Fruit fly (Drosophila melanogaster) whole organism, embryonic: ENCODE results near the gene CG32845.

Experiments
- Bdp1 ChIP-seq: fragments of 200-800 bp; sonication (Bioruptor generic); optimal IDR thresholded peaks from 3 replicates; lab custom pipeline; 2016; ENCODE audit warnings: missing biosample characterization, missing genetic modification characterization
- CG10147 ChIP-seq: fragments of 200-800 bp; sonication (Bioruptor generic); optimal IDR thresholded peaks from 2 replicates; lab custom pipeline; 2019; ENCODE audit warnings: missing biosample characterization, mild to moderate bottlenecking, missing genetic modification characterization, moderate library complexity
- CG10366 ChIP-seq: fragments of 200-800 bp; sonication (Bioruptor generic); IDR thresholded peaks from 2 replicates; pipeline ENCODE4 v1.3.6; 2022; ENCODE audit warnings: missing biosample characterization, missing genetic modification characterization
- CG10654 ChIP-seq: fragments of 200-800 bp; sonication (Bioruptor generic); optimal IDR thresholded peaks from 2 replicates; lab custom pipeline; 2016; ENCODE audit warnings: missing biosample characterization, missing genetic modification characterization
- CG12155 ChIP-seq: fragments of 200-800 bp; sonication (Bioruptor generic); optimal IDR thresholded peaks from 3 replicates; lab custom pipeline; 2016; ENCODE audit warnings: missing biosample characterization, missing genetic modification characterization
- CG12299 ChIP-seq: fragments of 200-800 bp; sonication (Bioruptor generic); optimal IDR thresholded peaks from 2 replicates; lab custom pipeline; 2018; ENCODE audit warnings: missing biosample characterization, mild to moderate bottlenecking, missing genetic modification characterization
- CG1233 ChIP-seq: fragments of 200-800 bp; sonication (Bioruptor generic); optimal IDR thresholded peaks from 4 replicates; lab custom pipeline; 2018; ENCODE audit warnings: missing biosample characterization, mild to moderate bottlenecking, missing genetic modification characterization
- CG13894 ChIP-seq: fragments of 200-800 bp; sonication (Bioruptor generic); optimal IDR thresholded peaks from 3 replicates; lab custom pipeline; 2018; ENCODE audit warnings: missing biosample characterization, mild to moderate bottlenecking, missing genetic modification characterization, moderate library complexity
- CG1603 ChIP-seq: fragments of 200-800 bp; sonication (Bioruptor generic); optimal IDR thresholded peaks from 2 replicates; lab custom pipeline; 2019; ENCODE audit warnings: missing biosample characterization, mild to moderate bottlenecking, missing genetic modification characterization, moderate library complexity
- CG16779 ChIP-seq: fragments of 200-800 bp; sonication (Bioruptor generic); IDR thresholded peaks from 2 replicates; pipeline ENCODE4 v1.3.6; 2022; ENCODE audit warnings: missing biosample characterization, missing genetic modification characterization
- CG17568 ChIP-seq: fragments of 200-800 bp; sonication (Bioruptor generic); optimal IDR thresholded peaks from 2 replicates; lab custom pipeline; 2018; ENCODE audit warnings: missing biosample characterization, mild to moderate bottlenecking, missing genetic modification characterization, moderate library complexity
- CG2129 ChIP-seq: fragments of 200-800 bp; sonication (Bioruptor generic); IDR thresholded peaks from 2 replicates; pipeline ENCODE4 v1.3.6; 2022; ENCODE audit warnings: missing biosample characterization, missing genetic modification characterization; ENCODE audit not compliant: partially characterized antibody
- CG30020 ChIP-seq: fragments of 200-800 bp; optimal IDR thresholded peaks from 2 replicates; lab custom pipeline; 2019; ENCODE audit warnings: missing biosample characterization, mild to moderate bottlenecking, missing genetic modification characterization, moderate library complexity
- CG33213 ChIP-seq: fragments of 200-800 bp; sonication (Bioruptor generic); optimal IDR thresholded peaks from 3 replicates; lab custom pipeline; 2016; ENCODE audit warnings: missing biosample characterization, missing genetic modification characterization
- CG34422 ChIP-seq: fragments of 200-800 bp; sonication (Bioruptor generic); IDR thresholded peaks from 3 replicates; pipeline ENCODE4 v1.3.6; 2022; ENCODE audit warnings: missing biosample characterization, missing genetic modification characterization
- CG4617 ChIP-seq: fragments of 200-800 bp; sonication (Bioruptor generic); optimal IDR thresholded peaks from 3 replicates; lab custom pipeline; 2016; ENCODE audit warnings: missing biosample characterization, missing genetic modification characterization, borderline replicate concordance
- CG6175 ChIP-seq: fragments of 200-800 bp; sonication (Bioruptor generic); IDR thresholded peaks from 3 replicates; pipeline ENCODE4 v1.3.6; 2022; ENCODE audit warnings: missing biosample characterization, missing genetic modification characterization
- CG7745 ChIP-seq: fragments of 200-800 bp; sonication (Bioruptor generic); optimal IDR thresholded peaks from 2 replicates; lab custom pipeline; 2018; ENCODE audit warnings: missing biosample characterization, mild to moderate bottlenecking, missing genetic modification characterization, moderate library complexity
- CG8478 ChIP-seq: fragments of >200 bp; optimal IDR thresholded peaks from 2 replicates; lab custom pipeline; 2018
- CG8924 ChIP-seq: fragments of 200-800 bp; optimal IDR thresholded peaks from 3 replicates; lab custom pipeline; 2019; ENCODE audit warnings: missing biosample characterization, mild to moderate bottlenecking, missing genetic modification characterization, moderate library complexity
- CrebB ChIP-seq: fragments of 200-800 bp; sonication (Bioruptor generic); optimal IDR thresholded peaks from 3 replicates; lab custom pipeline; 2018; ENCODE audit warnings: missing biosample characterization, mild to moderate bottlenecking, missing genetic modification characterization
- Dp ChIP-seq: fragments of 200-800 bp; sonication (Bioruptor generic); optimal IDR thresholded peaks from 2 replicates; lab custom pipeline; 2018; ENCODE audit warnings: missing biosample characterization, mild to moderate bottlenecking, missing genetic modification characterization, moderate library complexity
- E2f2 ChIP-seq: fragments of 200-800 bp; sonication (Bioruptor generic); IDR thresholded peaks from 2 replicates; pipeline ENCODE4 v1.3.6; 2022; ENCODE audit warnings: missing biosample characterization, missing genetic modification characterization
- Fer1 ChIP-seq: fragments of 200-800 bp; sonication (Bioruptor generic); optimal IDR thresholded peaks from 2 replicates; lab custom pipeline; 2017; ENCODE audit warnings: missing biosample characterization, mild to moderate bottlenecking, missing genetic modification characterization
- HLH3B ChIP-seq: fragments of 200-800 bp; sonication (Bioruptor generic); IDR thresholded peaks from 2 replicates; pipeline ENCODE4 v1.3.6; 2022; ENCODE audit warnings: missing biosample characterization, missing genetic modification characterization
- HLH4C ChIP-seq: fragments of 200-800 bp; sonication (Bioruptor generic); IDR thresholded peaks from 3 replicates; pipeline ENCODE4 v1.3.6; 2022; ENCODE audit warnings: missing biosample characterization, missing genetic modification characterization; ENCODE audit not compliant: partially characterized antibody
- HLH54F ChIP-seq: fragments of 200-800 bp; sonication (Bioruptor generic); optimal IDR thresholded peaks from 3 replicates; lab custom pipeline; 2016; ENCODE audit warnings: missing biosample characterization, missing genetic modification characterization
- HLHmδ ChIP-seq: fragments of 200-800 bp; sonication (Bioruptor generic); optimal IDR thresholded peaks from 2 replicates; lab custom pipeline; 2018; ENCODE audit warnings: missing biosample characterization, mild to moderate bottlenecking, missing genetic modification characterization, moderate library complexity
- HmgZ ChIP-seq: fragments of 200-800 bp; sonication (Bioruptor generic); optimal IDR thresholded peaks from 2 replicates; lab custom pipeline; 2018; ENCODE audit warnings: missing biosample characterization, mild to moderate bottlenecking, missing genetic modification characterization
- Lim3 ChIP-seq: fragments of 200-800 bp; sonication (Bioruptor generic); IDR thresholded peaks from 2 replicates; pipeline ENCODE4 v1.3.6; 2022; ENCODE audit warnings: missing biosample characterization, missing genetic modification characterization
- PHDP ChIP-seq: fragments of 200-800 bp; sonication (Bioruptor generic); optimal IDR thresholded peaks from 3 replicates; lab custom pipeline; 2018; ENCODE audit warnings: missing biosample characterization, mild to moderate bottlenecking, missing genetic modification characterization, moderate library complexity
- Ptx1 ChIP-seq: fragments of 200-800 bp; sonication (Bioruptor generic); IDR thresholded peaks from 2 replicates; pipeline ENCODE4 v1.3.6; 2022; ENCODE audit warnings: missing biosample characterization, missing genetic modification characterization
- Scr ChIP-seq: fragments of 200-800 bp; sonication (Bioruptor generic); IDR thresholded peaks from 2 replicates; pipeline ENCODE4 v1.3.6; 2022; ENCODE audit warnings: missing biosample characterization, missing genetic modification characterization; ENCODE audit not compliant: partially characterized antibody
- Sox102F ChIP-seq: fragments of 200-800 bp; sonication (Bioruptor generic); optimal IDR thresholded peaks from 2 replicates; lab custom pipeline; 2018; ENCODE audit warnings: missing biosample characterization, mild to moderate bottlenecking, missing genetic modification characterization, moderate library complexity
- Taf1 ChIP-seq: fragments of 200-800 bp; sonication (Bioruptor generic); IDR thresholded peaks from 2 replicates; pipeline ENCODE4 v1.3.6; 2022; ENCODE audit warnings: missing biosample characterization, missing genetic modification characterization
- Xrp1 ChIP-seq: fragments of 200-800 bp; sonication (Bioruptor generic); IDR thresholded peaks from 2 replicates; pipeline ENCODE4 v1.3.6; 2022; ENCODE audit warnings: missing biosample characterization, missing genetic modification characterization
- YL-1 ChIP-seq: fragments of 200-800 bp; sonication (Bioruptor generic); optimal IDR thresholded peaks from 3 replicates; lab custom pipeline; 2017; ENCODE audit warnings: missing biosample characterization, mild to moderate bottlenecking, missing genetic modification characterization
- ab ChIP-seq: fragments of 200-800 bp; sonication (Bioruptor generic); optimal IDR thresholded peaks from 2 replicates; lab custom pipeline; 2016; ENCODE audit warnings: missing biosample characterization, missing genetic modification characterization
- bcd ChIP-seq: fragments of 200-800 bp; sonication (Bioruptor generic); optimal IDR thresholded peaks from 2 replicates; lab custom pipeline; 2017; ENCODE audit warnings: missing biosample characterization, mild to moderate bottlenecking, missing genetic modification characterization
- caup ChIP-seq: fragments of 200-800 bp; sonication (Bioruptor generic); optimal IDR thresholded peaks from 3 replicates; lab custom pipeline; 2017; ENCODE audit warnings: missing biosample characterization, mild to moderate bottlenecking, missing genetic modification characterization, moderate library complexity; ENCODE audit not compliant: severe bottlenecking
- crp ChIP-seq, 2 experiments: fragments of 200-800 bp; sonication (Bioruptor generic); optimal IDR thresholded peaks; 2 replicates in 1 of 2; 3 replicates in 1 of 2; lab custom pipeline; 2017; ENCODE audit warnings: missing biosample characterization in 2 of 2, missing genetic modification characterization in 2 of 2, mild to moderate bottlenecking in 1 of 2, moderate library complexity in 1 of 2
- danr ChIP-seq: fragments of 200-800 bp; sonication (Bioruptor generic); IDR thresholded peaks from 2 replicates; pipeline ENCODE4 v1.3.6; 2022; ENCODE audit warnings: missing biosample characterization, missing genetic modification characterization
- fd64A ChIP-seq: fragments of 200-800 bp; sonication (Bioruptor generic); optimal IDR thresholded peaks from 3 replicates; lab custom pipeline; 2018; ENCODE audit warnings: missing biosample characterization, mild to moderate bottlenecking, missing genetic modification characterization
- gsb-n ChIP-seq: fragments of 200-800 bp; sonication (Bioruptor generic); optimal IDR thresholded peaks from 3 replicates; lab custom pipeline; 2018; ENCODE audit warnings: missing biosample characterization, mild to moderate bottlenecking, missing genetic modification characterization
- hbn ChIP-seq: fragments of 200-800 bp; sonication (Bioruptor generic); IDR thresholded peaks from 2 replicates; pipeline ENCODE4 v1.3.6; 2022; ENCODE audit warnings: missing biosample characterization, missing genetic modification characterization; ENCODE audit not compliant: partially characterized antibody
- kah ChIP-seq: fragments of 200-800 bp; sonication (Bioruptor generic); optimal IDR thresholded peaks from 2 replicates; lab custom pipeline; 2018; ENCODE audit warnings: missing biosample characterization, mild to moderate bottlenecking, missing genetic modification characterization
- pum ChIP-seq: fragments of 200-800 bp; sonication (Bioruptor generic); optimal IDR thresholded peaks from 2 replicates; lab custom pipeline; 2016; ENCODE audit warnings: missing biosample characterization, missing genetic modification characterization
- row ChIP-seq: fragments of 200-800 bp; sonication (Bioruptor generic); IDR thresholded peaks from 3 replicates; pipeline ENCODE4 v1.3.6; 2022; ENCODE audit warnings: missing biosample characterization, missing genetic modification characterization
- sna ChIP-seq: fragments of 200-800 bp; sonication (Bioruptor generic); IDR thresholded peaks from 2 replicates; pipeline ENCODE4 v1.3.6; 2022; ENCODE audit warnings: missing biosample characterization, missing genetic modification characterization; ENCODE audit not compliant: partially characterized antibody
- zfh1 ChIP-seq: fragments of 200-800 bp; sonication (Bioruptor generic); IDR thresholded peaks from 3 replicates; pipeline ENCODE4 v1.3.6; 2022; ENCODE audit warnings: missing biosample characterization, missing genetic modification characterization

Gene CG32845

DNA sequence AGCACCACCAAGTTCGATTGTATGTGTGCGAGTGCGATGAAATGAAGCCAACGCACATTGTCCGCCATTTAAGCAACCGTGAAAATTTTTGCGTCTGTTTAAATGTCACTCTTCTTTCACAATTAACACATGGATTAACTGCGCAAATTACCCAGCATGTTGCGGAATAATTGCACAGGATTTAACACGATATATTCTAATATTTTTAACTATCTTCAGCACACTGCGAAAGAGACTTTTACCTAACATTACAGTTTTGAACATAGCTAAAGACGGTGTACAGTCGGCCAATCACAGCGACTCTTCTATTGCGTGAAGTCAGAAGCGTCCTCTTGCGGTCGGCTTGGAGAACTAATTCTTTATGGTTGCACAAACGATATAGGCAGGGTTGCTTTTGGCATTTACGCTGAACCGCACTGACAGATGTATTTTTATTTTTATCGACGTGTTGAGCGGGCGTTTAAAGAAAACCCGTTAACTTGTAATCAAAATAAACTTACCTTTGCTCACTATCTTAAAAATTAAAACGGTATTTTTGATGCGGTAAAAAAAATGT lies 26.5 kb downstream of the CG32845 start (continued):
- TF ChIP-seq Taf1 (GFP tag; lab: Robert Waterston, UW), result no peak
- TF ChIP-seq CG10366 (GFP tag; lab: Robert Waterston, UW), result no peak
- TF ChIP-seq Dp (GFP tag; lab: Kevin White, UChicago), result peak; percentile 89
- TF ChIP-seq caup (GFP tag; lab: Kevin White, UChicago), result no peak
- no peak for TF ChIP-seq kah (GFP tag; lab: Kevin White, UChicago)
- TF ChIP-seq CG12299 (tag; lab: Kevin White, UChicago), result no peak
- peak; percentile 64; the same call in 2 of the 3 replicates for TF ChIP-seq HLH4C (GFP tag; lab: Robert Waterston, UW)
- TF ChIP-seq CG2129 (GFP tag; lab: Robert Waterston, UW), result no peak
- no peak for TF ChIP-seq HLHmδ (GFP tag; lab: Kevin White, UChicago)
- no peak for TF ChIP-seq gsb-n (tag; lab: Kevin White, UChicago)
- TF ChIP-seq CG1603 (tag; lab: Kevin White, UChicago), result peak; percentile 77
- peak; percentile 26; the same call in 1 of the 2 replicates for TF ChIP-seq hbn
- TF ChIP-seq CG6175 (GFP tag; lab: Robert Waterston, UW), result no peak
- peak; percentile 22; the same call in 1 of the 2 replicates for TF ChIP-seq Ptx1 (GFP tag; lab: Robert Waterston, UW)
- peak; percentile 89 for TF ChIP-seq CG33213
- peak; percentile 91 for TF ChIP-seq YL-1 (GFP tag; lab: Kevin White, UChicago)
- TF ChIP-seq CG8924 (tag; lab: Kevin White, UChicago), result no peak
- no peak for TF ChIP-seq CG7745 (tag; lab: Kevin White, UChicago)
- peak; percentile 94 for TF ChIP-seq E2f2
- no peak for TF ChIP-seq CG10147 (GFP tag; lab: Kevin White, UChicago)
- peak; percentile 19 for TF ChIP-seq pum (GFP tag; lab: Kevin White, UChicago)
- TF ChIP-seq Lim3 (GFP tag; lab: Robert Waterston, UW), result no peak
- peak; percentile 73 for TF ChIP-seq CG30020
- peak; percentile 48 for TF ChIP-seq ab
- TF ChIP-seq CG1233, result no peak
- no peak for TF ChIP-seq CrebB (tag; lab: Kevin White, UChicago)
- TF ChIP-seq crp (GFP tag; optimal IDR thresholded peaks at IDR 0.05; lab: Kevin White, UChicago), result peak in 1 of 2 experiments; percentile 42
- TF ChIP-seq danr, result no peak
- no peak for TF ChIP-seq PHDP
- TF ChIP-seq CG17568 (GFP tag; lab: Kevin White, UChicago), result no peak
- peak; percentile 94 for TF ChIP-seq CG4617 (GFP tag; lab: Kevin White, UChicago)
- no peak for TF ChIP-seq CG12155 (GFP tag; lab: Kevin White, UChicago)
- TF ChIP-seq zfh1 (GFP tag; lab: Robert Waterston, UW), result peak; percentile 66; the same call in 2 of the 3 replicates
- peak; percentile 51; the same call in 1 of the 2 replicates for TF ChIP-seq sna (GFP tag; lab: Robert Waterston, UW)
- no peak for TF ChIP-seq fd64A (GFP tag; lab: Kevin White, UChicago)
- TF ChIP-seq CG34422 (GFP tag; lab: Robert Waterston, UW), result 0 out of 3 replicates have a peak, but pooled peaks have one; percentile 21
- TF ChIP-seq HmgZ (tag; lab: Kevin White, UChicago), result peak; percentile 87
- TF ChIP-seq CG8478 (lab: Kevin White, UChicago), result no peak
- peak; percentile 31 for TF ChIP-seq CG10654 (GFP tag; lab: Kevin White, UChicago)
- peak; percentile 61 for TF ChIP-seq Scr (GFP tag; lab: Robert Waterston, UW)
- TF ChIP-seq bcd (GFP tag; lab: Kevin White, UChicago), result no peak
- no peak for TF ChIP-seq CG13894 (tag; lab: Kevin White, UChicago)
- TF ChIP-seq HLH3B (GFP tag; lab: Robert Waterston, UW), result no peak
- peak; percentile 51 for TF ChIP-seq Bdp1 (GFP tag; lab: Kevin White, UChicago)
- TF ChIP-seq Sox102F (GFP tag; lab: Kevin White, UChicago), result no peak
- peak; percentile 50 for TF ChIP-seq row (GFP tag; lab: Robert Waterston, UW)
- no peak for TF ChIP-seq CG16779 (GFP tag; lab: Robert Waterston, UW)
- TF ChIP-seq HLH54F, result peak; percentile 36
- 0 out of 2 replicates have a peak, but pooled peaks have one; percentile 14 for TF ChIP-seq Xrp1 (GFP tag; lab: Robert Waterston, UW)
- no peak for TF ChIP-seq Fer1 (GFP tag; lab: Kevin White, UChicago)
